Fruit fly (Drosophila melanogaster) whole organism, pupa: ENCODE results near the gene CG31269.

Experiments
- CG8301 ChIP-seq: fragments of 200-800 bp; sonication (Bioruptor generic); optimal IDR thresholded peaks from 2 replicates; lab custom pipeline; 2018; ENCODE audit warnings: missing biosample characterization, mild to moderate bottlenecking, missing genetic modification characterization
- gl ChIP-seq: fragments of 200-800 bp; sonication (Bioruptor generic); optimal IDR thresholded peaks from 2 replicates; lab custom pipeline; 2018; ENCODE audit warnings: missing biosample characterization, mild to moderate bottlenecking, missing genetic modification characterization

- TF ChIP-seq gl (no peak), CG8301 (tag; lab: Kevin White, UChicago) (peak; percentile 37)
These were observed 9.2 kb upstream of the CG31269 start for dm6 chr3R:17117607-17118327.
